Worm (Caenorhabditis elegans) whole organism, midembryonic: Measurements from ENCODE around the gene let-70.

ENCODE experiments used
- T22C8.4 ChIP-seq: fragments of 200-800 bp; sonication (Bioruptor generic); IDR thresholded peaks from 2 replicates; pipeline ENCODE4 v1.3.6; 2022; ENCODE audit warnings: missing genetic modification characterization, missing compliant biosample characterization
- cog-1 ChIP-seq: sonication (generic microtip); optimal IDR thresholded peaks from 2 replicates; lab custom pipeline; 2016; ENCODE audit warnings: missing genetic modification characterization, missing compliant biosample characterization
- flt-1 ChIP-seq: fragments of 200-800 bp; sonication (Bioruptor generic); IDR thresholded peaks from 2 replicates; pipeline ENCODE4 v1.3.6; 2022; ENCODE audit warnings: missing genetic modification characterization, missing compliant biosample characterization
- med-1 ChIP-seq: sonication (generic microtip); optimal IDR thresholded peaks from 2 replicates; lab custom pipeline; 2017; ENCODE audit warnings: missing genetic modification characterization, mild to moderate bottlenecking, missing compliant biosample characterization, antibody characterized with exemption, missing genetic modification reagents; ENCODE audit not compliant: insufficient read depth
- ref-1 ChIP-seq: fragments of 200-800 bp; sonication (Bioruptor generic); conservative IDR thresholded peaks from 2 replicates; pipeline ENCODE4 v1.3.6; 2022; ENCODE audit warnings: missing genetic modification reagents, missing genetic modification characterization, missing compliant biosample characterization
- ztf-29 ChIP-seq: fragments of 200-800 bp; sonication (Bioruptor generic); IDR thresholded peaks from 2 replicates; pipeline ENCODE4 v1.3.6; 2022; ENCODE audit warnings: missing genetic modification reagents, missing genetic modification characterization, missing compliant biosample characterization

DNA sequence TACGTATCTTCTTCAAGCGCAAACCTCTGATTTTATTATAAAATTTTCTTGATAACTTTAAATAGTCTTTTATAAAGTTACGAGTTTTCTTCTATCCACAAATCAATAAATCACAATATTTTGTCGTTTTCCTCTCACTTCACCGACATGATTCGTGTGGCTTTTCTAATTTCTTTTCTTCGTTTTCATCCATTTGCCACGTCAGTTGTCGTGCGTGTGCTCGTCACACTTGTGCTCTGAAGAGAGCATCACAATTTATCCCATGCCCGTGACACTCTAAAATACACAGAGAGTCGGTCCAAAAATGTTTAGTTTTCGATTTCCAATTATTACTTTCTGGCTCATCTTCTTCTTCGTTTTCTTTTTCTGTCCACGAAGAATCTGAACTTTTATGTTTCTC, 29.8 kb upstream of the let-70 start:
- TF ChIP-seq cog-1 (tag; lab: Kevin White, UChicago) (no peak), ref-1 (GFP tag; lab: Robert Waterston, UW) (no peak), ztf-29 (GFP tag; lab: Robert Waterston, UW) (no peak), T22C8.4 (GFP tag; lab: Robert Waterston, UW) (no peak), flt-1 (GFP tag; lab: Robert Waterston, UW) (no peak), med-1 (GFP tag; lab: Kevin White, UChicago) (no peak)
